Fruit fly (Drosophila melanogaster) whole organism, prepupa: ENCODE data around the gene Polr1D.

Experiments used
- Blimp-1 ChIP-seq: fragments of 200-800 bp; sonication (Bioruptor generic); optimal IDR thresholded peaks from 3 replicates; lab custom pipeline; 2017; ENCODE audit warnings: missing biosample characterization, missing genetic modification characterization, mild to moderate bottlenecking, moderate library complexity, missing genetic modification reagents
- CG10631 ChIP-seq: fragments of 200-800 bp; sonication (Bioruptor generic); optimal IDR thresholded peaks from 2 replicates; lab custom pipeline; 2016; ENCODE audit warnings: missing biosample characterization, missing genetic modification characterization
- CG10669 ChIP-seq: fragments of 200-800 bp; sonication (Bioruptor generic); optimal IDR thresholded peaks from 3 replicates; lab custom pipeline; 2018; ENCODE audit warnings: missing biosample characterization, mild to moderate bottlenecking, missing genetic modification characterization, moderate library complexity
- CG11294 ChIP-seq: fragments of 200-800 bp; sonication (Bioruptor generic); IDR thresholded peaks from 2 replicates; pipeline ENCODE4 v1.3.6; 2022; ENCODE audit warnings: missing biosample characterization, missing genetic modification characterization
- CG11902 ChIP-seq: fragments of 200-800 bp; sonication (Bioruptor generic); optimal IDR thresholded peaks from 3 replicates; lab custom pipeline; 2016; ENCODE audit warnings: missing biosample characterization, missing genetic modification characterization
- CG15336 ChIP-seq: fragments of 200-800 bp; sonication (Bioruptor generic); IDR thresholded peaks from 2 replicates; pipeline ENCODE4 v1.3.6; 2022; ENCODE audit warnings: missing biosample characterization, missing genetic modification characterization
- CG1621 ChIP-seq: fragments of 200-800 bp; sonication (Bioruptor generic); optimal IDR thresholded peaks from 3 replicates; lab custom pipeline; 2018; ENCODE audit warnings: missing biosample characterization, mild to moderate bottlenecking, missing genetic modification characterization
- CG16779 ChIP-seq: fragments of 200-800 bp; sonication (Bioruptor generic); optimal IDR thresholded peaks from 3 replicates; lab custom pipeline; 2017; ENCODE audit warnings: missing biosample characterization, mild to moderate bottlenecking, missing genetic modification characterization
- CG31627 ChIP-seq: fragments of 200-800 bp; sonication (Bioruptor generic); optimal IDR thresholded peaks from 3 replicates; lab custom pipeline; 2016; ENCODE audit warnings: missing biosample characterization, missing genetic modification characterization
- CG34406 ChIP-seq: fragments of 200-800 bp; sonication (Bioruptor generic); optimal IDR thresholded peaks from 3 replicates; lab custom pipeline; 2016; ENCODE audit warnings: missing biosample characterization, missing genetic modification characterization
- CG3919 ChIP-seq: fragments of 200-800 bp; sonication (Bioruptor generic); optimal IDR thresholded peaks from 3 replicates; lab custom pipeline; 2016; ENCODE audit warnings: missing biosample characterization, missing genetic modification characterization
- CG6163 ChIP-seq: fragments of 200-800 bp; sonication (Bioruptor generic); IDR thresholded peaks from 3 replicates; pipeline ENCODE4 v1.3.6; 2022; ENCODE audit warnings: missing biosample characterization, missing genetic modification characterization
- CG6276 ChIP-seq: fragments of 200-800 bp; sonication (Bioruptor generic); optimal IDR thresholded peaks from 2 replicates; lab custom pipeline; 2017; ENCODE audit warnings: missing biosample characterization, mild to moderate bottlenecking, missing genetic modification characterization
- CG6792 ChIP-seq: fragments of 200-800 bp; sonication (Bioruptor generic); optimal IDR thresholded peaks from 3 replicates; lab custom pipeline; 2016; ENCODE audit warnings: missing biosample characterization, missing genetic modification characterization
- CG6808 ChIP-seq: fragments of 200-800 bp; sonication (Bioruptor generic); optimal IDR thresholded peaks from 3 replicates; lab custom pipeline; 2017; ENCODE audit warnings: missing biosample characterization, missing genetic modification characterization, mild to moderate bottlenecking, moderate library complexity, missing genetic modification reagents
- CG8119 ChIP-seq: fragments of 200-800 bp; sonication (Bioruptor generic); IDR thresholded peaks from 3 replicates; pipeline ENCODE4 v1.3.6; 2022; ENCODE audit warnings: missing biosample characterization, missing genetic modification characterization
- CG8319 ChIP-seq: fragments of 200-800 bp; sonication (Bioruptor generic); optimal IDR thresholded peaks from 3 replicates; lab custom pipeline; 2016; ENCODE audit warnings: missing biosample characterization, missing genetic modification characterization
- CG8632 ChIP-seq: fragments of 200-800 bp; sonication (Bioruptor generic); optimal IDR thresholded peaks from 3 replicates; lab custom pipeline; 2016; ENCODE audit warnings: missing biosample characterization, missing genetic modification characterization
- CG9139 ChIP-seq: fragments of 200-800 bp; sonication (Bioruptor generic); optimal IDR thresholded peaks from 3 replicates; lab custom pipeline; 2017; ENCODE audit warnings: missing biosample characterization, mild to moderate bottlenecking, missing genetic modification characterization
- Eip75B ChIP-seq: fragments of 200-800 bp; sonication (Bioruptor generic); optimal IDR thresholded peaks from 3 replicates; lab custom pipeline; 2016; ENCODE audit warnings: missing biosample characterization, missing genetic modification characterization
- Eip78C ChIP-seq: fragments of 200-800 bp; sonication (Bioruptor generic); peaks from one replicate; lab custom pipeline; 2016; ENCODE audit warnings: missing biosample characterization, missing genetic modification characterization
- Eip93F ChIP-seq: fragments of 200-800 bp; sonication (Bioruptor generic); optimal IDR thresholded peaks from 2 replicates; lab custom pipeline; 2016; ENCODE audit warnings: missing biosample characterization, mild to moderate bottlenecking, missing genetic modification characterization
- Ets21C ChIP-seq: fragments of 200-800 bp; sonication (Bioruptor generic); optimal IDR thresholded peaks from 3 replicates; lab custom pipeline; 2016; ENCODE audit warnings: missing biosample characterization, missing genetic modification characterization
- Ets96B ChIP-seq: fragments of 200-800 bp; optimal IDR thresholded peaks from 2 replicates; lab custom pipeline; 2019; ENCODE audit warnings: missing biosample characterization, mild to moderate bottlenecking, missing genetic modification characterization, moderate library complexity
- Gug ChIP-seq: fragments of 200-800 bp; sonication (Bioruptor generic); IDR thresholded peaks from 2 replicates; pipeline ENCODE4 v1.3.6; 2022; ENCODE audit warnings: missing biosample characterization, missing genetic modification characterization
- Hr39 ChIP-seq: fragments of 200-800 bp; sonication (Bioruptor generic); optimal IDR thresholded peaks from 2 replicates; lab custom pipeline; 2016; ENCODE audit warnings: missing biosample characterization, missing genetic modification characterization
- Hr4 ChIP-seq: fragments of 200-800 bp; sonication (Bioruptor generic); optimal IDR thresholded peaks from 3 replicates; lab custom pipeline; 2016; ENCODE audit warnings: missing biosample characterization, missing genetic modification characterization
- Lpt ChIP-seq: fragments of 200-800 bp; sonication (Bioruptor generic); optimal IDR thresholded peaks from 3 replicates; lab custom pipeline; 2016; ENCODE audit warnings: missing biosample characterization, missing genetic modification characterization
- Met ChIP-seq: fragments of 200-800 bp; sonication (Bioruptor generic); optimal IDR thresholded peaks from 3 replicates; lab custom pipeline; 2016; ENCODE audit warnings: missing biosample characterization, missing genetic modification characterization
- Smox ChIP-seq: fragments of 200-800 bp; sonication (Bioruptor generic); optimal IDR thresholded peaks from 3 replicates; lab custom pipeline; 2016; ENCODE audit warnings: missing biosample characterization, missing genetic modification characterization
- Sox102F ChIP-seq: fragments of 200-800 bp; sonication (Bioruptor generic); optimal IDR thresholded peaks from 2 replicates; lab custom pipeline; 2016; ENCODE audit warnings: missing biosample characterization, mild to moderate bottlenecking, missing genetic modification characterization
- Sox14 ChIP-seq: fragments of 200-800 bp; sonication (Bioruptor generic); optimal IDR thresholded peaks from 3 replicates; lab custom pipeline; 2016; ENCODE audit warnings: missing biosample characterization, missing genetic modification characterization
- Sox15 ChIP-seq: fragments of 200-800 bp; sonication (Bioruptor generic); optimal IDR thresholded peaks from 3 replicates; lab custom pipeline; 2016; ENCODE audit warnings: missing biosample characterization, missing genetic modification characterization
- achi ChIP-seq: fragments of 200-800 bp; sonication (Bioruptor generic); optimal IDR thresholded peaks from 3 replicates; lab custom pipeline; 2016; ENCODE audit warnings: missing biosample characterization, missing genetic modification characterization
- cyc ChIP-seq: fragments of 200-800 bp; sonication (Bioruptor generic); optimal IDR thresholded peaks from 3 replicates; lab custom pipeline; 2016; ENCODE audit warnings: missing biosample characterization, missing genetic modification characterization
- dac ChIP-seq: fragments of 200-800 bp; sonication (Bioruptor generic); optimal IDR thresholded peaks from 2 replicates; lab custom pipeline; 2017; ENCODE audit warnings: missing biosample characterization, mild to moderate bottlenecking, missing genetic modification characterization
- dsx ChIP-seq: fragments of 200-800 bp; optimal IDR thresholded peaks from 3 replicates; lab custom pipeline; 2019; ENCODE audit warnings: missing biosample characterization, mild to moderate bottlenecking, missing genetic modification characterization, moderate library complexity; ENCODE audit not compliant: poor library complexity, severe bottlenecking
- eg ChIP-seq: fragments of 200-800 bp; sonication (Bioruptor generic); IDR thresholded peaks from 3 replicates; pipeline ENCODE4 v1.3.6; 2022; ENCODE audit warnings: missing biosample characterization, missing genetic modification characterization
- esn ChIP-seq: fragments of 200-800 bp; sonication (Bioruptor generic); optimal IDR thresholded peaks from 2 replicates; lab custom pipeline; 2016; ENCODE audit warnings: missing biosample characterization, mild to moderate bottlenecking, missing genetic modification characterization, moderate library complexity
- lz ChIP-seq: fragments of 200-800 bp; sonication (Bioruptor generic); optimal IDR thresholded peaks from 3 replicates; lab custom pipeline; 2016; ENCODE audit warnings: missing biosample characterization, missing genetic modification characterization
- pdm3 ChIP-seq: fragments of 200-800 bp; sonication (Bioruptor generic); optimal IDR thresholded peaks from 3 replicates; lab custom pipeline; 2016; ENCODE audit warnings: missing biosample characterization, missing genetic modification characterization
- salr ChIP-seq, 2 experiments: fragments of 200-800 bp; sonication (Bioruptor generic); optimal IDR thresholded peaks; 3 replicates each; lab custom pipeline; 2016 to 2018; ENCODE audit warnings: missing biosample characterization in 2 of 2, missing genetic modification characterization in 2 of 2, mild to moderate bottlenecking in 1 of 2
- spab ChIP-seq: fragments of 200-800 bp; sonication (Bioruptor generic); optimal IDR thresholded peaks from 2 replicates; lab custom pipeline; 2017; ENCODE audit warnings: missing biosample characterization, mild to moderate bottlenecking, missing genetic modification characterization, missing genetic modification reagents
- ss ChIP-seq, 2 experiments: fragments of 200-800 bp; sonication (Bioruptor generic); optimal IDR thresholded peaks; 2 replicates in 1 of 2; 3 replicates in 1 of 2; lab custom pipeline; 2017 to 2018; ENCODE audit warnings: mild to moderate bottlenecking in 2 of 2, missing biosample characterization in 2 of 2, missing genetic modification characterization in 2 of 2, moderate library complexity in 1 of 2
- svp ChIP-seq: fragments of 200-800 bp; sonication (Bioruptor generic); peaks from one replicate; lab custom pipeline; 2016; ENCODE audit warnings: missing biosample characterization, missing genetic modification characterization
- topi ChIP-seq: fragments of 200-800 bp; sonication (Bioruptor generic); optimal IDR thresholded peaks from 3 replicates; lab custom pipeline; 2016; ENCODE audit warnings: missing biosample characterization, missing genetic modification characterization
- vri ChIP-seq: fragments of 200-800 bp; sonication (Bioruptor generic); optimal IDR thresholded peaks from 3 replicates; lab custom pipeline; 2016; ENCODE audit warnings: missing biosample characterization, mild to moderate bottlenecking, missing genetic modification characterization

Gene Polr1D

dm6 chr2L:19137494-19138360, 2.7 kb upstream of the Polr1D start:
- peak; percentile 27 for TF ChIP-seq CG1621 (tag; lab: Kevin White, UChicago)
- peak in 1 of 2 experiments; percentile 3 for TF ChIP-seq ss (GFP tag; optimal IDR thresholded peaks at IDR 0.05; lab: Kevin White, UChicago)
- no peak for TF ChIP-seq CG10669 (GFP tag; lab: Kevin White, UChicago)
- TF ChIP-seq svp, result peak; percentile 45
- TF ChIP-seq Sox102F, result no peak
- peak; percentile 7 for TF ChIP-seq CG9139 (GFP tag; lab: Kevin White, UChicago)
- no peak for TF ChIP-seq Blimp-1 (GFP tag; lab: Kevin White, UChicago)
- TF ChIP-seq Eip78C (GFP tag; lab: Kevin White, UChicago), result peak; percentile 52

dm6 chr2L:19136735-19137134, 1.7 kb upstream of the Polr1D start:
- TF ChIP-seq CG10631 (GFP tag; lab: Kevin White, UChicago) (peak; percentile 95), Sox15 (peak; percentile 85), CG8119 (peak; percentile 84), Ets21C (GFP tag; lab: Kevin White, UChicago) (peak; percentile 89), CG9139 (GFP tag; lab: Kevin White, UChicago) (peak; percentile 89), spab (GFP tag; lab: Kevin White, UChicago) (peak; percentile 96), lz (GFP tag; lab: Kevin White, UChicago) (peak; percentile 94), topi (GFP tag; lab: Kevin White, UChicago) (peak; percentile 94), CG34406 (GFP tag; lab: Kevin White, UChicago) (peak; percentile 92), salr (GFP tag; optimal IDR thresholded peaks at IDR 0.05; lab: Kevin White, UChicago) (peak; percentile 88 to 90), Sox14 (peak; percentile 95), CG6808 (peak; percentile 95), CG16779 (tag; lab: Kevin White, UChicago) (peak; percentile 78), pdm3 (GFP tag; lab: Kevin White, UChicago) (peak; percentile 91), Ets96B (tag; lab: Kevin White, UChicago) (peak; percentile 97), svp (peak; percentile 97), CG10669 (GFP tag; lab: Kevin White, UChicago) (peak; percentile 95), CG6163 (GFP tag; lab: Robert Waterston, UW) (peak; percentile 87), vri (peak; percentile 88), Smox (GFP tag; lab: Kevin White, UChicago) (peak; percentile 93), CG11294 (GFP tag; lab: Robert Waterston, UW) (no peak), eg (GFP tag; lab: Robert Waterston, UW) (peak; percentile 49; the same call in 2 of the 3 replicates), Lpt (GFP tag; lab: Kevin White, UChicago) (peak; percentile 81), CG6792 (GFP tag; lab: Kevin White, UChicago) (peak; percentile 93), Hr39 (GFP tag; lab: Kevin White, UChicago) (peak; percentile 93), Eip75B (GFP tag; lab: Kevin White, UChicago) (peak; percentile 88), Gug (peak; percentile 65), CG15336 (peak; percentile 77), Met (GFP tag; lab: Kevin White, UChicago) (peak; percentile 94), CG11902 (peak; percentile 88), CG6276 (GFP tag; lab: Kevin White, UChicago) (peak; percentile 47), achi (GFP tag; lab: Kevin White, UChicago) (peak; percentile 92), CG8319 (GFP tag; lab: Kevin White, UChicago) (peak; percentile 91), dsx (peak; percentile 92), CG1621 (tag; lab: Kevin White, UChicago) (peak; percentile 91), Eip93F (GFP tag; lab: Kevin White, UChicago) (peak; percentile 44), cyc (GFP tag; lab: Kevin White, UChicago) (peak; percentile 93), Hr4 (GFP tag; lab: Kevin White, UChicago) (peak; percentile 68), dac (GFP tag; lab: Kevin White, UChicago) (peak; percentile 51), CG31627 (GFP tag; lab: Kevin White, UChicago) (peak; percentile 93), CG8632 (peak; percentile 90), CG3919 (GFP tag; lab: Kevin White, UChicago) (peak; percentile 96), Sox102F (peak; percentile 91), esn (GFP tag; lab: Kevin White, UChicago) (peak; percentile 95)
